Fruit fly (Drosophila melanogaster): Measurements from ENCODE around the gene CG32987.

dm6 chr2L:8875835-8876234, 12.2 kb downstream of the CG32987 start:
- TF ChIP-seq h (optimal IDR thresholded peaks at IDR 0.05) (no peak), Sin3A (optimal IDR thresholded peaks at IDR 0.05) (no peak), Myc (optimal IDR thresholded peaks at IDR 0.05) (no peak), psq (optimal IDR thresholded peaks at IDR 0.05) (no peak), insv (optimal IDR thresholded peaks at IDR 0.05) (no peak), ttk (optimal IDR thresholded peaks at IDR 0.05) (no peak)

Data from Kc167 (cell line).